Worm (Caenorhabditis elegans) whole organism, late embryonic: ENCODE measurements around the gene F48E3.2.

Experiments used
- ama-1 ChIP-seq: fragments of 150-350 bp; optimal IDR thresholded peaks from 2 replicates; lab custom pipeline; 2014
- ceh-34 ChIP-seq: sonication (generic microtip); optimal IDR thresholded peaks from 2 replicates; lab custom pipeline; 2016; ENCODE audit warnings: mild to moderate bottlenecking, missing genetic modification characterization, missing compliant biosample characterization
- hlh-15 ChIP-seq: sonication (generic microtip); optimal IDR thresholded peaks from 2 replicates; lab custom pipeline; 2016; ENCODE audit warnings: missing genetic modification characterization, missing compliant biosample characterization
- nhr-11 ChIP-seq: fragments of 150-350 bp; optimal IDR thresholded peaks from 2 replicates; lab custom pipeline; 2014; ENCODE audit warnings: missing biosample characterization, missing genetic modification characterization
- pqm-1 ChIP-seq: sonication (generic microtip); optimal IDR thresholded peaks from 2 replicates; lab custom pipeline; 2016; ENCODE audit warnings: missing genetic modification characterization, missing compliant biosample characterization
- syd-9 ChIP-seq: sonication (generic microtip); optimal IDR thresholded peaks from 2 replicates; lab custom pipeline; 2016; ENCODE audit warnings: mild to moderate bottlenecking, missing genetic modification characterization, moderate library complexity, missing compliant biosample characterization

DNA sequence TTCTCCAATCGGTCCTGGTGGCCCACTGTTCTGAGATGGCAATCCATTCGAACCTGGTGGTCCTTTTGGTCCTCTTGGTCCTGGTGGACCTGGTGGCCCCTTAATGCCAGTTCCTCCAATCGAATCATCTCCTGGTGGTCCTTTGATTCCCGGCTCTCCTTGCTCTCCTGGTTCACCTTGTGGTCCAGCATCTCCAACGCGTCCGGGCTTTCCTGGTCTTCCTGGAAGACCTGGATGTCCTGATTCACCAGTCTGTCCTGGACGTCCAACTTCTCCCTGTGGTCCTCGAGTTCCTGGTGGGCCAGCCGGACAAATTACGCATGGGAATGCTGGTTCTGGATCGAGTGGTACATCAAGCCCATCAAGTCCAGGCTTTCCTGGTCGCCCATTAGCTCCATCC is 43.9 kb upstream of the F48E3.2 start:
- TF ChIP-seq pqm-1 (tag; lab: Kevin White, UChicago) (no peak), hlh-15 (no peak), ama-1 (lab: Kevin White, UChicago) (no peak), ceh-34 (tag; lab: Kevin White, UChicago) (no peak), syd-9 (tag; lab: Kevin White, UChicago) (no peak), nhr-11 (tag; lab: Kevin White, UChicago) (no peak)
